Fruit fly (Drosophila melanogaster): Measurements from ENCODE around the gene phu.

DNA sequence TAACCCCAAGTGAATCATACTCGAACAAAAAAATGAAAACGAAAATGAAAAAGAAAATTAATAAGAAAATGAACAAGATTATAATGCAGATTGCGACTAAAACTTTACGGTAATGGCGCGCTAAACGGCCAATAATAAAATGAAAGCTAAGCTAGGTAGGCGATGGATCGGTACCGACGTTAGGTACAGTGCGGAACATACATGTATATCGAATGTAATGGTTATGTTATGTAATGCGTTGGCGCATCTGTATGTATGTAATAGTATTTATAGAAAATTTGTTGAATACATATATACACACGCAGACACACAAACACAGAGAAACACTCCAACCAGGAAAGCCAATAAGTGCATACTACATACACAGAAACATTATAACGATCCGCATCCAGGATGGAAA lies 39.6 kb upstream of the phu start:
- TF ChIP-seq psq (optimal IDR thresholded peaks at IDR 0.05) (no peak), pan (optimal IDR thresholded peaks at IDR 0.05) (no peak), usp (GFP tag; optimal IDR thresholded peaks at IDR 0.05) (no peak), EcR (GFP tag; optimal IDR thresholded peaks at IDR 0.05) (no peak), Dll (optimal IDR thresholded peaks at IDR 0.05) (no peak), CG8478 (optimal IDR thresholded peaks at IDR 0.05) (no peak)

All from whole organism.